Worm (Caenorhabditis elegans): Measurements from ENCODE around the gene clc-22.

DNA sequence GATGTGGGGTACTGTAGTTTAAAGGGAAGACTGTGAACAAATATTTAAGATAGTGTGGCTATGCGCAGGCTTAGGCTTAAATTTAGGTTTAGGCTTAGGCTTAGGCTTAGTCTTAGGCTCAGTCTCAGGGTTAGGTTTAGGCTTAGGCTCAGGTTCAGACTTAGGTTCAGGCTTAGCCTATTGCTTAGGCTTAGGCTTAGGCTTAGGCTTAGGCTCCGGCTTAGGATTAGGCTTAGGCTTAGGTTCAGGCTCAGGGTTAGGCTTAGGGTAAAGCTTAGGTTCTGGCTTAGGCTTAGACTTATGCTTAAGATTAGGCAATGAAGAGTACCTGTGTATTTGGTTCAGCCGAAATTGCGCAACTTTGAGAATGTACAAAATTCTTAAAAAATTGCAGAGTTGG is 11.6 kb downstream of the clc-22 start:
- TF ChIP-seq unc-39 (tag; optimal IDR thresholded peaks at IDR 0.05) (no peak), mml-1 (tag; optimal IDR thresholded peaks at IDR 0.05) (no peak), egl-27 (tag; optimal IDR thresholded peaks at IDR 0.05) (no peak), fos-1 (tag; optimal IDR thresholded peaks at IDR 0.05) (no peak), lin-39 (tag; optimal IDR thresholded peaks at IDR 0.05) (no peak), pqm-1 (tag; optimal IDR thresholded peaks at IDR 0.05) (no peak), unc-62 (GFP tag; optimal IDR thresholded peaks at IDR 0.05) (no peak), elt-1 (tag; optimal IDR thresholded peaks at IDR 0.05) (no peak), zag-1 (tag; optimal IDR thresholded peaks at IDR 0.05) (no peak)

Measured in whole organism, L3 larva.